Fruit fly (Drosophila melanogaster): ENCODE results near the gene CG13022.

CG13022 gene

dm6 chr3L:16956768-16957533 lies 18.2 kb upstream of the CG13022 start:
- TF ChIP-seq h (GFP tag; optimal IDR thresholded peaks at IDR 0.05) = peak; percentile 37
- TF ChIP-seq rgr (GFP tag; optimal IDR thresholded peaks at IDR 0.05) = peak; percentile 31
- TF ChIP-seq dl (GFP tag; optimal IDR thresholded peaks at IDR 0.05; ENCODE audit: insufficient read depth in 1 of 2, partially characterized antibody in 2 of 2) = peak in 1 of 2 experiments; percentile 32
- TF ChIP-seq foxo (GFP tag; optimal IDR thresholded peaks at IDR 0.05) = peak in 1 of 2 experiments; percentile 43
- TF ChIP-seq woc (GFP tag; optimal IDR thresholded peaks at IDR 0.05) = peak; percentile 18
- no peak for TF ChIP-seq Rel (GFP tag; optimal IDR thresholded peaks at IDR 0.05)
- peak; percentile 68 for TF ChIP-seq Rel (tag; optimal IDR thresholded peaks at IDR 0.05)
- no peak for TF ChIP-seq dmrt93B (GFP tag; optimal IDR thresholded peaks at IDR 0.05)
- peak; percentile 21 for TF ChIP-seq Hr83 (GFP tag; optimal IDR thresholded peaks at IDR 0.05; ENCODE audit: poor library complexity, severe bottlenecking)
- peak; percentile 27 for TF ChIP-seq ey (GFP tag; optimal IDR thresholded peaks at IDR 0.05)
- TF ChIP-seq psq (GFP tag; optimal IDR thresholded peaks at IDR 0.05) = peak; percentile 3
- TF ChIP-seq usp (GFP tag; optimal IDR thresholded peaks at IDR 0.05) = no peak
- peak; percentile 10 for TF ChIP-seq fru (GFP tag; optimal IDR thresholded peaks at IDR 0.05)
- TF ChIP-seq br (GFP tag; optimal IDR thresholded peaks at IDR 0.05) = no peak
- TF ChIP-seq Sp1 (GFP tag; optimal IDR thresholded peaks at IDR 0.05) = no peak
- TF ChIP-seq sv (GFP tag; optimal IDR thresholded peaks at IDR 0.05) = peak; percentile 33
- TF ChIP-seq HLH106 (tag; optimal IDR thresholded peaks at IDR 0.05) = peak; percentile 26
- peak; percentile 28 for TF ChIP-seq OdsH (GFP tag; optimal IDR thresholded peaks at IDR 0.05)
- no peak for TF ChIP-seq brk (GFP tag; optimal IDR thresholded peaks at IDR 0.05)
- TF ChIP-seq Vsx2 (GFP tag; optimal IDR thresholded peaks at IDR 0.05; ENCODE audit: partially characterized antibody) = peak; percentile 56

- TF ChIP-seq fru (GFP tag; optimal IDR thresholded peaks at IDR 0.05) = peak; percentile 41
- no peak for TF ChIP-seq CrebA (GFP tag; optimal IDR thresholded peaks at IDR 0.05; ENCODE audit: borderline replicate concordance)
- no peak for TF ChIP-seq jim (GFP tag; optimal IDR thresholded peaks at IDR 0.05)
Observed at dm6 chr3L:16956003-16956767, 17.4 kb upstream of the CG13022 start.

DNA sequence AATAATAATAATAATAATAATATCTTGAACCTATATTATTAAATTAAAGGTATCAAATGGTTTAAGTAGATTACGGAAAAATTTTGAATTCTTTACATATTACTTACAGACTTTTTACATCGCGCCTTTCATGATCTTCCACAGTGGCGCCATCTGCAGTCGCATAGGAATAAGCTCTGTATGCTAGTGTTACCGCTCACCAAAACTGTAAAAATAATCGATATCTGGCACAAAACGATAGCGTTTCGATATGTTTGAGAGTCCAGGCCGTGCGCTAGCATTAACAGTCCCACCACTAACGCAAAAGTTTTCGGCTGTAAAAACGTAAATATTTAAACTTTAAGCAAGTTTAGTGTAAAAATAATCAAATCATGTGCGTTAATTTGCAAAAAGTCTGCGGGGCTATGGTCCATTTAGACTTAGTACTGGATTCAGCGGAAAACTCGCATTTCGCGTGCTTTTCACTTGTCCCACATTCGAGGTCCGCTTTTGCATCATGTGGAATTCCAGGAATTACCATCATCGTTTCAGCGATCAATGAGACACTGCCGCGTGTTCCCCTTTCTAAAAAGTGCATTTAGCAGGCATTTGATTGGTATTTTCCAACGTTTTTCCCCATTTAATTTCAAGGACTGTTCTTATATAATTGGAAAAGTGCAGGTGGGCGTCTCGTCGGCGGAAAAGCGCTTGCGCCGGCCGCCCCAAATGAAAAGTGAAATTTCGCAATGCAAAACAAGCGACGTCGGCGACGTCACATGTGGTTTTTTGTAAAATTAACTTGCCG lies 16.7 kb upstream of the CG13022 start:
- TF ChIP-seq br (GFP tag; optimal IDR thresholded peaks at IDR 0.05) (no peak), fru (GFP tag; optimal IDR thresholded peaks at IDR 0.05) (no peak), Hr78 (GFP tag; optimal IDR thresholded peaks at IDR 0.05) (no peak), sv (GFP tag; optimal IDR thresholded peaks at IDR 0.05) (no peak), lola (GFP tag; optimal IDR thresholded peaks at IDR 0.05) (no peak), Myc (optimal IDR thresholded peaks at IDR 0.05) (peak; percentile 47), CG32264 (GFP tag; optimal IDR thresholded peaks at IDR 0.05) (no peak), Hnf4 (GFP tag; optimal IDR thresholded peaks at IDR 0.05) (peak; percentile 34), sage (GFP tag; optimal IDR thresholded peaks at IDR 0.05) (peak; percentile 17), Hr83 (GFP tag; optimal IDR thresholded peaks at IDR 0.05; ENCODE audit: poor library complexity, severe bottlenecking) (peak; percentile 50), Jra (GFP tag; optimal IDR thresholded peaks at IDR 0.05) (no peak), GATAd (GFP tag; optimal IDR thresholded peaks at IDR 0.05) (no peak), Vsx2 (GFP tag; optimal IDR thresholded peaks at IDR 0.05; ENCODE audit: partially characterized antibody) (no peak), brk (GFP tag; optimal IDR thresholded peaks at IDR 0.05) (peak; percentile 68), rgr (GFP tag; optimal IDR thresholded peaks at IDR 0.05) (peak; percentile 35), dl (GFP tag; optimal IDR thresholded peaks at IDR 0.05; ENCODE audit: insufficient read depth in 1 of 2, partially characterized antibody in 2 of 2) (peak in 1 of 2 experiments; percentile 35), tai (GFP tag; optimal IDR thresholded peaks at IDR 0.05) (no peak), h (GFP tag; optimal IDR thresholded peaks at IDR 0.05) (peak; percentile 48), foxo (GFP tag; optimal IDR thresholded peaks at IDR 0.05) (peak in 1 of 2 experiments; percentile 28), CrebA (GFP tag; optimal IDR thresholded peaks at IDR 0.05; ENCODE audit: borderline replicate concordance) (no peak), Rel (GFP tag; optimal IDR thresholded peaks at IDR 0.05) (no peak), Rel (tag; optimal IDR thresholded peaks at IDR 0.05) (peak; percentile 68), N (GFP tag; optimal IDR thresholded peaks at IDR 0.05) (no peak), woc (GFP tag; optimal IDR thresholded peaks at IDR 0.05) (no peak), Dif (GFP tag; optimal IDR thresholded peaks at IDR 0.05; ENCODE audit: partially characterized antibody) (no peak)

Measured in whole organism, wandering third instar larva.